Worm (Caenorhabditis elegans) whole organism, L1 larva: ENCODE results near the gene str-139.

Experiments
- F16B12.6 ChIP-seq: fragments of 150-350 bp; optimal IDR thresholded peaks from 2 replicates; lab custom pipeline; 2014; ENCODE audit warnings: missing biosample characterization, missing genetic modification characterization
- aly-2 ChIP-seq: fragments of 150-350 bp; optimal IDR thresholded peaks from 2 replicates; lab custom pipeline; 2014; ENCODE audit warnings: missing biosample characterization, missing genetic modification characterization
- ama-1 ChIP-seq: fragments of 150-350 bp; optimal IDR thresholded peaks from 2 replicates; lab custom pipeline; 2014
- blmp-1 ChIP-seq: fragments of 150-350 bp; optimal IDR thresholded peaks from 2 replicates; lab custom pipeline; 2014; ENCODE audit warnings: missing biosample characterization, missing genetic modification characterization
- elt-2 ChIP-seq: sonication (generic microtip); optimal IDR thresholded peaks from 2 replicates; lab custom pipeline; 2016; ENCODE audit warnings: missing genetic modification characterization, mild to moderate bottlenecking, inconsistent platforms, missing compliant biosample characterization, missing genetic modification reagents
- elt-3 ChIP-seq, 6 experiments: fragments of 150-350 bp in 1 of 6; sonication (generic microtip); optimal IDR thresholded peaks; 2 replicates each; lab custom pipeline; 2017 to 2018; ENCODE audit warnings: missing biosample characterization in 6 of 6, missing genetic modification characterization in 6 of 6, inconsistent platforms in 1 of 6
- fos-1 ChIP-seq: fragments of 150-350 bp; optimal IDR thresholded peaks from 2 replicates; lab custom pipeline; 2014; ENCODE audit warnings: missing biosample characterization, missing genetic modification characterization
- jun-1 ChIP-seq: fragments of 150-350 bp; optimal IDR thresholded peaks from 2 replicates; lab custom pipeline; 2014; ENCODE audit warnings: missing biosample characterization, missing genetic modification reagents, missing genetic modification characterization
- nhr-47 ChIP-seq: sonication (generic microtip); optimal IDR thresholded peaks from 2 replicates; lab custom pipeline; 2016; ENCODE audit warnings: mild to moderate bottlenecking, missing genetic modification characterization, moderate library complexity, missing compliant biosample characterization
- nhr-76 ChIP-seq: sonication (generic microtip); optimal IDR thresholded peaks from 2 replicates; lab custom pipeline; 2017; ENCODE audit warnings: missing biosample characterization, missing genetic modification characterization
- pqm-1 ChIP-seq: sonication (generic microtip); optimal IDR thresholded peaks from 3 replicates; lab custom pipeline; 2017; ENCODE audit warnings: missing biosample characterization, missing genetic modification characterization
- snpc-4 ChIP-seq: fragments of 150-350 bp; optimal IDR thresholded peaks from 2 replicates; lab custom pipeline; 2014; ENCODE audit warnings: missing biosample characterization, missing genetic modification characterization

ce11 chrV:8016928-8017327 lies 45.0 kb downstream of the str-139 start, which contains the start of gene sptl-2:
- TF ChIP-seq fos-1 (tag; lab: Kevin White, UChicago): no peak
- no peak for TF ChIP-seq elt-2 (tag; lab: Kevin White, UChicago)
- no peak for TF ChIP-seq aly-2
- no peak for TF ChIP-seq snpc-4 (tag; lab: Kevin White, UChicago)
- TF ChIP-seq blmp-1: no peak
- TF ChIP-seq nhr-47 (tag; lab: Kevin White, UChicago): no peak
- no peak for TF ChIP-seq ama-1 (lab: Kevin White, UChicago)
- no peak for TF ChIP-seq jun-1 (tag; lab: Kevin White, UChicago)
- no peak for TF ChIP-seq elt-3 (tag; optimal IDR thresholded peaks at IDR 0.05; lab: Kevin White, UChicago)
- no peak for TF ChIP-seq nhr-76 (tag; lab: Kevin White, UChicago)
- TF ChIP-seq pqm-1 (tag; lab: Kevin White, UChicago): no peak
- TF ChIP-seq F16B12.6: no peak
